Worm (Caenorhabditis elegans) whole organism, young adult: ENCODE measurements around the gene W02D7.6.

ENCODE experiments used
- B0019.2 ChIP-seq: fragments of 200-800 bp; sonication (Bioruptor generic); conservative IDR thresholded peaks from 2 replicates; pipeline ENCODE4 v1.3.6; 2022; ENCODE audit warnings: missing genetic modification reagents, missing genetic modification characterization, missing compliant biosample characterization
- F33H1.4 ChIP-seq: fragments of 200-800 bp; sonication (Bioruptor generic); IDR thresholded peaks from 2 replicates; pipeline ENCODE4 v1.3.6; 2022; ENCODE audit warnings: missing genetic modification reagents, missing genetic modification characterization, missing compliant biosample characterization
- F37B4.10 ChIP-seq: fragments of 200-800 bp; sonication (Bioruptor generic); IDR thresholded peaks from 2 replicates; pipeline ENCODE4 v1.3.6; 2022; ENCODE audit warnings: missing genetic modification characterization, missing compliant biosample characterization
- K12H6.12 ChIP-seq: fragments of 200-800 bp; sonication (Bioruptor generic); optimal IDR thresholded peaks from 2 replicates; lab custom pipeline; 2018; ENCODE audit warnings: mild to moderate bottlenecking, missing genetic modification characterization, missing compliant biosample characterization
- Y53G8AR.9 ChIP-seq: fragments of 200-800 bp; sonication (Bioruptor generic); conservative IDR thresholded peaks from 2 replicates; pipeline ENCODE4 v1.3.6; 2022; ENCODE audit warnings: missing genetic modification reagents, missing genetic modification characterization, missing compliant biosample characterization
- Y56A3A.18 ChIP-seq: fragments of 200-800 bp; sonication (Bioruptor generic); IDR thresholded peaks from 2 replicates; pipeline ENCODE4 v1.3.6; 2022; ENCODE audit warnings: missing genetic modification reagents, missing genetic modification characterization, missing compliant biosample characterization
- Y79H2A.3 ChIP-seq: fragments of 200-800 bp; sonication (Bioruptor generic); conservative IDR thresholded peaks from 2 replicates; pipeline ENCODE4 v1.3.6; 2022; ENCODE audit warnings: missing genetic modification reagents, missing genetic modification characterization, missing compliant biosample characterization
- aptf-2 ChIP-seq: fragments of 200-800 bp; sonication (Bioruptor generic); conservative IDR thresholded peaks from 2 replicates; pipeline ENCODE4 v1.3.6; 2022; ENCODE audit warnings: missing genetic modification reagents, missing genetic modification characterization, missing compliant biosample characterization
- atf-7 ChIP-seq: sonication (generic microtip); optimal IDR thresholded peaks from 2 replicates; lab custom pipeline; 2017; ENCODE audit warnings: mild to moderate bottlenecking, missing genetic modification characterization, missing compliant biosample characterization
- attf-6 ChIP-seq: fragments of 200-800 bp; sonication (Bioruptor generic); IDR thresholded peaks from 2 replicates; pipeline ENCODE4 v1.3.6; 2022; ENCODE audit warnings: missing genetic modification reagents, missing genetic modification characterization, missing compliant biosample characterization
- bed-1 ChIP-seq: fragments of 200-800 bp; sonication (Bioruptor generic); IDR thresholded peaks from 2 replicates; pipeline ENCODE4 v1.3.6; 2022; ENCODE audit warnings: missing genetic modification reagents, missing genetic modification characterization, missing compliant biosample characterization
- ceh-100 ChIP-seq: fragments of 200-800 bp; sonication (Bioruptor generic); IDR thresholded peaks from 2 replicates; pipeline ENCODE4 v1.3.6; 2022; ENCODE audit warnings: missing genetic modification reagents, missing genetic modification characterization, missing compliant biosample characterization
- ceh-40 ChIP-seq: fragments of 200-800 bp; sonication (Bioruptor generic); IDR thresholded peaks from 2 replicates; pipeline ENCODE4 v1.3.6; 2022; ENCODE audit warnings: missing genetic modification characterization, missing compliant biosample characterization
- ceh-58 ChIP-seq: fragments of 200-800 bp; sonication (Bioruptor generic); IDR thresholded peaks from 2 replicates; pipeline ENCODE4 v1.3.6; 2022; ENCODE audit warnings: missing genetic modification characterization, missing compliant biosample characterization
- ceh-79 ChIP-seq: sonication (generic microtip); optimal IDR thresholded peaks from 2 replicates; lab custom pipeline; 2017; ENCODE audit warnings: mild to moderate bottlenecking, missing genetic modification characterization, missing compliant biosample characterization
- die-1 ChIP-seq: sonication (generic microtip); optimal IDR thresholded peaks from 2 replicates; lab custom pipeline; 2016; ENCODE audit warnings: missing genotype, mild to moderate bottlenecking, missing genetic modification characterization, missing compliant biosample characterization
- egrh-3 ChIP-seq: fragments of 200-800 bp; sonication (Bioruptor generic); IDR thresholded peaks from 2 replicates; pipeline ENCODE4 v1.3.6; 2022; ENCODE audit warnings: missing genetic modification reagents, missing genetic modification characterization, missing compliant biosample characterization
- ekl-4 ChIP-seq: fragments of 200-800 bp; sonication (Bioruptor generic); IDR thresholded peaks from 2 replicates; pipeline ENCODE4 v1.3.6; 2022; ENCODE audit warnings: missing genetic modification reagents, missing genetic modification characterization, missing compliant biosample characterization
- ets-4 ChIP-seq: fragments of 200-800 bp; sonication (Bioruptor generic); optimal IDR thresholded peaks from 2 replicates; lab custom pipeline; 2018; ENCODE audit warnings: mild to moderate bottlenecking, missing genetic modification characterization, missing compliant biosample characterization
- hlh-26 ChIP-seq: fragments of 200-800 bp; sonication (Bioruptor generic); conservative IDR thresholded peaks from 2 replicates; pipeline ENCODE4 v1.3.6; 2022; ENCODE audit warnings: missing genetic modification reagents, missing genetic modification characterization, missing compliant biosample characterization
- hmg-20 ChIP-seq: fragments of 200-800 bp; sonication (Bioruptor generic); IDR thresholded peaks from 2 replicates; pipeline ENCODE4 v1.3.6; 2022; ENCODE audit warnings: missing genetic modification reagents, missing genetic modification characterization, missing compliant biosample characterization
- lag-1 ChIP-seq: fragments of 200-800 bp; sonication (Bioruptor generic); IDR thresholded peaks from 2 replicates; pipeline ENCODE4 v1.3.6; 2022; ENCODE audit warnings: missing genetic modification reagents, missing genetic modification characterization, missing compliant biosample characterization
- let-526 ChIP-seq: fragments of 200-800 bp; sonication (Bioruptor generic); IDR thresholded peaks from 2 replicates; pipeline ENCODE4 v1.3.6; 2022; ENCODE audit warnings: missing genetic modification reagents, missing genetic modification characterization, missing compliant biosample characterization
- lin-26 ChIP-seq: fragments of 200-800 bp; sonication (Bioruptor generic); IDR thresholded peaks from 2 replicates; pipeline ENCODE4 v1.3.6; 2022; ENCODE audit warnings: missing genetic modification reagents, missing genetic modification characterization, missing compliant biosample characterization
- madf-3 ChIP-seq: fragments of 200-800 bp; sonication (Bioruptor generic); IDR thresholded peaks from 2 replicates; pipeline ENCODE4 v1.3.6; 2022; ENCODE audit warnings: missing genetic modification reagents, missing genetic modification characterization, missing compliant biosample characterization
- mcd-1 ChIP-seq: fragments of 200-800 bp; sonication (Bioruptor generic); IDR thresholded peaks from 2 replicates; pipeline ENCODE4 v1.3.6; 2022; ENCODE audit warnings: missing genetic modification reagents, missing genetic modification characterization, missing compliant biosample characterization
- mes-4 ChIP-seq: sonication (generic microtip); optimal IDR thresholded peaks from 2 replicates; lab custom pipeline; 2016; ENCODE audit warnings: missing genotype, missing genetic modification characterization, missing compliant biosample characterization
- mxl-1 ChIP-seq: sonication (generic microtip); optimal IDR thresholded peaks from 2 replicates; lab custom pipeline; 2016; ENCODE audit warnings: missing genetic modification characterization, missing compliant biosample characterization
- nfya-1 ChIP-seq: sonication (generic microtip); optimal IDR thresholded peaks from 2 replicates; lab custom pipeline; 2017; ENCODE audit warnings: antibody characterized with exemption, missing compliant biosample characterization, missing genetic modification characterization, borderline replicate concordance; ENCODE audit not compliant: insufficient read depth
- nfyb-1 ChIP-seq: fragments of 200-800 bp; sonication (Bioruptor generic); IDR thresholded peaks from 2 replicates; pipeline ENCODE4 v1.3.6; 2022; ENCODE audit warnings: missing genetic modification reagents, missing genetic modification characterization, missing compliant biosample characterization
- nhr-80 ChIP-seq: sonication (generic microtip); optimal IDR thresholded peaks from 2 replicates; lab custom pipeline; 2016; ENCODE audit warnings: missing genetic modification characterization, missing compliant biosample characterization
- pbrm-1 ChIP-seq: fragments of 200-800 bp; sonication (Bioruptor generic); IDR thresholded peaks from 2 replicates; pipeline ENCODE4 v1.3.6; 2022; ENCODE audit warnings: missing genetic modification reagents, missing genetic modification characterization, missing compliant biosample characterization
- snpc-1.3 ChIP-seq: sonication (generic microtip); optimal IDR thresholded peaks from 2 replicates; lab custom pipeline; 2017; ENCODE audit warnings: missing genetic modification characterization, mild to moderate bottlenecking, missing compliant biosample characterization, antibody characterized with exemption, moderate library complexity, missing genotype, missing genetic modification reagents; ENCODE audit not compliant: insufficient read depth
- tbx-9 ChIP-seq: sonication (generic microtip); optimal IDR thresholded peaks from 2 replicates; lab custom pipeline; 2016; ENCODE audit warnings: borderline replicate concordance, missing genetic modification characterization, inconsistent platforms, missing compliant biosample characterization
- ztf-22 ChIP-seq: fragments of 200-800 bp; sonication (Bioruptor generic); optimal IDR thresholded peaks from 2 replicates; lab custom pipeline; 2018; ENCODE audit warnings: mild to moderate bottlenecking, missing genetic modification characterization, moderate library complexity, missing compliant biosample characterization
- ztf-25 ChIP-seq: fragments of 200-800 bp; sonication (Bioruptor generic); IDR thresholded peaks from 2 replicates; pipeline ENCODE4 v1.3.6; 2022; ENCODE audit warnings: missing genetic modification reagents, missing genetic modification characterization, missing compliant biosample characterization
- ztf-28 ChIP-seq: fragments of 200-800 bp; sonication (Bioruptor generic); IDR thresholded peaks from 2 replicates; pipeline ENCODE4 v1.3.6; 2022; ENCODE audit warnings: missing genetic modification reagents, missing genetic modification characterization, missing compliant biosample characterization
- ztf-6 ChIP-seq: fragments of 200-800 bp; sonication (Bioruptor generic); IDR thresholded peaks from 2 replicates; pipeline ENCODE4 v1.3.6; 2022; ENCODE audit warnings: missing genetic modification reagents, missing genetic modification characterization, missing compliant biosample characterization

W02D7.6 gene

ce11 chrV:8314782-8315181 is 13.5 kb upstream of the W02D7.6 start:
- TF ChIP-seq lin-26 (GFP tag; lab: Robert Waterston, UW) (peak; percentile 58; the same call in 1 of the 2 replicates), F33H1.4 (GFP tag; lab: Robert Waterston, UW) (peak; percentile 19; the same call in 1 of the 2 replicates), bed-1 (GFP tag; lab: Robert Waterston, UW) (peak; percentile 72; the same call in 1 of the 2 replicates), attf-6 (GFP tag; lab: Robert Waterston, UW) (0 out of 2 replicates have a peak, but pooled peaks have one; percentile 9), ztf-25 (GFP tag; lab: Robert Waterston, UW) (peak; percentile 66; the same call in 1 of the 2 replicates), hmg-20 (GFP tag; lab: Robert Waterston, UW) (peak; percentile 56; the same call in 1 of the 2 replicates), let-526 (GFP tag; lab: Robert Waterston, UW) (peak; percentile 66; the same call in 1 of the 2 replicates), lag-1 (GFP tag; lab: Robert Waterston, UW) (0 out of 2 replicates have a peak, but pooled peaks have one; percentile 77), F37B4.10 (GFP tag; lab: Robert Waterston, UW) (0 out of 2 replicates have a peak, but pooled peaks have one; percentile 31), ceh-40 (GFP tag; lab: Robert Waterston, UW) (0 out of 2 replicates have a peak, but pooled peaks have one; percentile 22), Y56A3A.18 (GFP tag; lab: Robert Waterston, UW) (0 out of 2 replicates have a peak, but pooled peaks have one; percentile 34), aptf-2 (GFP tag; lab: Robert Waterston, UW) (0 out of 2 replicates have a peak, but pooled peaks have one; percentile 13), madf-3 (peak; percentile 68; the same call in 1 of the 2 replicates), ceh-58 (GFP tag; lab: Robert Waterston, UW) (0 out of 2 replicates have a peak, but pooled peaks have one; percentile 58), B0019.2 (GFP tag; lab: Robert Waterston, UW) (0 out of 2 replicates have a peak, but pooled peaks have one; percentile 9), pbrm-1 (peak; percentile 34; the same call in 1 of the 2 replicates), ztf-6 (GFP tag; lab: Robert Waterston, UW) (0 out of 2 replicates have a peak, but pooled peaks have one; percentile 56)

- TF ChIP-seq ztf-28 (GFP tag; lab: Robert Waterston, UW) (no peak), hlh-26 (GFP tag; lab: Robert Waterston, UW) (no peak), F33H1.4 (GFP tag; lab: Robert Waterston, UW) (no peak), snpc-1.3 (tag; lab: Kevin White, UChicago) (no peak), Y53G8AR.9 (GFP tag; lab: Robert Waterston, UW) (no peak), ets-4 (GFP tag; lab: Kevin White, UChicago) (no peak), tbx-9 (no peak), ekl-4 (GFP tag; lab: Robert Waterston, UW) (no peak), nhr-80 (tag; lab: Kevin White, UChicago) (no peak), atf-7 (tag; lab: Kevin White, UChicago) (no peak), mcd-1 (no peak), egrh-3 (GFP tag; lab: Robert Waterston, UW) (no peak), nfya-1 (no peak), mxl-1 (no peak), ztf-22 (GFP tag; lab: Kevin White, UChicago) (no peak), ceh-79 (tag; lab: Kevin White, UChicago) (no peak), K12H6.12 (tag; lab: Kevin White, UChicago) (no peak), die-1 (no peak), Y79H2A.3 (no peak)
- TF ChIP-seq, all 124 proteins: peak for 0
Observed at ce11 chrV:8311210-8311609, 9.9 kb upstream of the W02D7.6 start, which contains the start of gene W02D7.12. Gene W02D7.12, plus strand, starts transcription at chrV:8311510.

- no peak for TF ChIP-seq mes-4 (tag; lab: Kevin White, UChicago)
- no peak for TF ChIP-seq nfyb-1 (GFP tag; lab: Robert Waterston, UW)
- peak; percentile 48 for TF ChIP-seq nhr-80 (tag; lab: Kevin White, UChicago)
- TF ChIP-seq ceh-100 = no peak
Observed at ce11 chrV:8307681-8308080, 6.4 kb upstream of the W02D7.6 start, which contains the start of gene clec-218. Gene clec-218, plus strand, starts transcription at chrV:8307942.
